Fruit fly (Drosophila melanogaster) whole organism, larva: ENCODE results near the gene stg1.

ENCODE experiments used
- noc ChIP-seq: fragments of 200-800 bp; sonication (Bioruptor generic); optimal IDR thresholded peaks from 3 replicates; lab custom pipeline; 2019; ENCODE audit warnings: missing biosample characterization, mild to moderate bottlenecking, missing genetic modification characterization, moderate library complexity

The stg1 gene

DNA sequence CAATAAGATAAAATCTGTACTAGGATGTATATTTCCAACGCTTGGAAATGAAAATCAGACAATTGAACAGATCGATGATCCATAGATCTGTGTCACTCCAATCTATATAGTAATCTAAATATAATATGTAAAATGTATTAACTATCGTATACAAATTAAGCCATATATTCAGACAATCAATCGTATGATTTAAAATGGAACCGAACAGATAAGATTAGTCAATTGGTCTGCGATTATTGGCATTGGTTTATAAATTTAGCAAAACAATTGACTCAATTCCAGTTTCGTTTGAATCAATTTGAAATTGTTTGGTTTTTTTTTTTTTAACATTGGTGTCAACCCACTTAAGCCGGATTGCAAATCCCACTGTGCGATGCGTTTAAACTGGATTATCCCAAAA lies 25.7 kb upstream of the stg1 start:
- no peak for TF ChIP-seq noc (tag; lab: Kevin White, UChicago)

DNA sequence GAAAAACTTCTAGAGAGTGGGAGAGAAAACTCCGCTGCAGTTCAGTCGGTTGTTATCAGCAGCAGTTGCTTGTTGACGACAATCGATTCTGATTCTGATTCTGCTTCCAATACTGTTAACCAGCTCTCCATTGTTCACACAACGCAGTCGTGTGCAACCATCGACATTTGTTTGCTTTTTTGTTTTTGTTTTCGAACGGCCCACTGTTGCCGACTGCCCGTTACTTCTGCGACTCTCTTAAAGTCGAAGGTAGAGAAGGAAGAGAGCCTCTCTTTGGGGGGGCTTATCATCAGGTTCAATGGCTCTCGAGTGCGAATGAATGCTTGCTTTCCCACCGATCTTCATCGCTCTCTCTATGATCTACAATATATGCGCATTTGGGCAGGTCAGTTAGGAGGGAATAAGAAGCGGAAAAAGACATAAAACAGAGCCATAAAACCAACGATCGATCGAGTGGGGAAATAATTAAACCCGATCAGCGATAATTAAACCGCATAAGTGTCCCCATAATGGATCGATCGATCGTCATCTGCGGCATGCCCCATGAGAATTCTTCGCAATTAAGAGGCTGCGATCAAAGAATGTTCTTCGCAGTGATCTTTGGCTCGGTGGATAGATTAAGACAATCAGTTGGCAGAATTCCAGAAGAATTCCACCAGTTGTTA lies 21.8 kb upstream of the stg1 start:
- no peak for TF ChIP-seq noc (tag; lab: Kevin White, UChicago)

DNA sequence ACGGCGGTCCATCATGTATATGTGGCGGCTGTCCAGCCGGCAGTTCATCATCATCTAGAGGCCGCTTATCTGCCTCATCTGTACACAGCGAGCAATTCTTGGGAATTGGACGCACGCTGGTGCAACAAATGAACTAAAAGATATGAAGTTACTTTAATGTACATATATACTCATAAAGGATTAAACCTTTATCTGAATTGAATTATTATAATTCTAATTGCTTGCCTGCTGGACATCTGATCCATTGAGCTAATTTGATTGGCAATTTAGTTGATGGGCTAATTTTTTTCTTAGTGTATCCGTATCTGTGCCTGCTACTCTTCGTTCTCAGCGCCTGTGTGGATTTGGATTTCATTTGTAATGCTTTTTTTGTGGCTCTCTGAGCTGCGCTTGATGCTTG lies 20.7 kb upstream of the stg1 start:
- peak; percentile 74 for TF ChIP-seq noc (tag; lab: Kevin White, UChicago)

DNA sequence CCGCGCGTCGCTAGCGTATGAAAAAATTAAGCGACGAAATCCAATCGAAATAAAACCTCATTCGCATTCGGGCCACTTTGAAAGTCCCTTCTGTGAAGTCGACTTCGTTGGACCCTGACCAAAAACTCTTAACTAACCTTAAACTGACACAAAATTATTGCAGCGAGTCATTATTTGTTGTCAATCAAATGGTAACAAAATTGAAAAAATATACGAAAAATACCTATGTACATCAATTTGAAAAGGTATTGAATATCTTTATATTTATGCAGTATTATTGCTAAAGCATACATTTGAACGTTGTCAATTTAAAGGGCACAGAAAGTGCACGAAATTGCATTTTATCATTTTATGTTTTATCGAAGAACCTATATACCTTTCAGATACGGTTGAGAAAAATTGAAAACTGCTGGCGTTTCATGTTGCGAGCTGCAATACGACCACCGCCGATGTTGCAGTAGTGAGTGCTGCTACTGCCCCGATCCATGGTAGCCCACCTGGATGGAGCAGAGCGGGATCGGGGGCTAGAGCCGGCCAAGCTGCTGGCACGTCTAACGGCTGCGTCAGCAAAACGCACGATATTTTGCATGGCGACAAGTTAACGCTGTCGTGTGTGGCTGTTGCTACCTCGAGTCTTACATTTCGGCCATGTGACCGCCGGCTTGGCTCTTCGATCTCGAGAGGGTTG lies 19.9 kb upstream of the stg1 start:
- TF ChIP-seq noc (tag; lab: Kevin White, UChicago), result no peak

DNA sequence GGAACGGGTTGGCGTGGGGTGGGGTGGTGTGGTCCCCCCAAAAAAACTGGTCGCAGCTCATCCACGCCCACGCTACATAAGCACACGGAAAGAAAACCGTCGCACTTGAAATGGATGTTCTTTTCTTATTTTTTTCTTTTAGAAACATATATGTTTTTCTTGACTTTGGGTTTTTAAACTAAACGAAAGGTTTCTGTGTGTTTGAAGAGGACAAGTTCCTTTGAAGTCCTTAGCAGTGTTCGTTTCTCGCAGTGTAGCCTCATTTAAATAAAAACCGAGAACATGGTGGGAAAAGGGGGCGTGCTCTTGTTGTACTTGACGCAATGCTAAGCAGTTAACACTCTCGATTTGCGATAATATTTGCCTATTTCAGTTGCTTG lies 19.3 kb upstream of the stg1 start:
- TF ChIP-seq noc (tag; lab: Kevin White, UChicago), result no peak

DNA sequence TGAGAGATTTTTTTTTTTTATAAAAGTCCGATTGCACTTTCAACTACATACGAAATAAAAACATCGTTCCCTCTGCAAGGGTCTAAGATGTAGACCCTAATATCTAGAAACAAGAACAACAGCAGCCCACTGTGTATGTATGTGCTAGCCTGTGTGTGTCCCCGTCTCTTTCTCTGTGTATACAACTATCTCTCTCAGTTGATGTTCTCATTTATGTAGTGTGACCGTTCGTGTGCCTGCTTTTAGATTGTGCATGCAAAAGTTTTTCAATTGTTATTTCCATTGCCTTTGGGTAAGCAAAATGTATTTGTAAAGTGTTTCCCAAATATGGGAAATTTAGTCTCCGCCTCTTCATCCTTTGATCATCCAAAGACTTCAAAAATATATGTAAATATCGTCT lies 13.3 kb upstream of the stg1 start:
- TF ChIP-seq noc (tag; lab: Kevin White, UChicago), result no peak

DNA sequence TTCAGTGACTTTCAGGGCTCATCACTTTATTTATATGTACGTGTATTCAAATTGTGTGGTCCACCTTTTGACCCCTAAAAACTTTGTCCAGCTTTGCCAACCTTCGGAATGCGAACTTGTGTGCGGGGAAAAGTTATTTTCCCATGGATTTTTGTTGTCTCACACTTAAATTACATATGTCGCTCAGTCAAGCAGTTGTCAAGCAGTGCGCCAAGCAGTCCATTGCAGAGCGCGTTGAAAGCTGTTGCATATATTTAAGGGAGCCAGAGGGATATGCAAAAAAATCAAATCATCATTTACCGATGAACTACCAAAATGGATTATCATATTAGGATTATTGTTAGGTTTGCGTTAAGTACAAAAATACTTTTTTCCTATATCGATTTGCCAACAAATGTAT lies 10.4 kb upstream of the stg1 start:
- no peak for TF ChIP-seq noc (tag; lab: Kevin White, UChicago)

DNA sequence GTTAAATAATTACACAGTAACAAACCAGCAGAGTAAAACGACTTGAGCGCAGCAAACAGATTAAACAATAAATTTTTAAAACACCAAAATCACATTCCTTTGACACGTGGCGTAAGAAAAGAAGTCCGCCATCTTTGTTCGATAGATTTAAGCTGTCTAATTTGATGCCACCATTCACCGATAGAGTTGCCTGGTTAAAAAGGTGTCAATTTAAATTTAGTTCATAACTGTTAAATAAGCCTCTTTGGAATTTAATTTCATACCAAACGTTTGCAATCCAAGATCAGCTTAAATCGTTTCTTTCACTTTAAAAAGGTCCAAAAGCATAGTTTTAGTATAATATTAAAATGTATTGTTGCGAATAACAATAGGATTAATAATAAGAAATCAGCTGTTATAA lies 8.5 kb downstream of the stg1 start, which contains the start of gene CG15446:
Gene CG15446, minus strand, starts transcription at position 101 of the 400 bp plus-strand sequence.
- TF ChIP-seq noc (tag; lab: Kevin White, UChicago), result no peak

DNA sequence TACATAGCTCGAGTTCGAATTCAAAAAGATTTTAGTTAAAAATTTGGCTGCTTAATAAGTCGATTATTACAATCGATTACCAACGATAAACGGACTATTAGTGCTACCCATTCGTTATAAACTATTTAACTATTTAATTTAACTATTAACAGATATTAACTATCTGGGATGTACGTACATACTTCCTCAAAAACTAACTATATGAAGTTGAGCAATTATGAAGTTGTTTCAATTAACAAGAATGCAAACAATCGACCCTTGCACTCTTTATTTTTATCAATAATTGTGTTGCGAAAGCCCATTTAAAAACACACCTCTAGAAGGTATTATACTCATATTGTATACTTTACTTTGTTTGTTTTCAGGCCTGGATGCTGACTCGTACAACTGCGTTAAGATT lies 12.6 kb downstream of the stg1 start, which contains the start of gene CG1503:
Gene CG1503, minus strand, starts transcription at position 101 of the 400 bp plus-strand sequence.
- no peak for TF ChIP-seq noc (tag; lab: Kevin White, UChicago)

DNA sequence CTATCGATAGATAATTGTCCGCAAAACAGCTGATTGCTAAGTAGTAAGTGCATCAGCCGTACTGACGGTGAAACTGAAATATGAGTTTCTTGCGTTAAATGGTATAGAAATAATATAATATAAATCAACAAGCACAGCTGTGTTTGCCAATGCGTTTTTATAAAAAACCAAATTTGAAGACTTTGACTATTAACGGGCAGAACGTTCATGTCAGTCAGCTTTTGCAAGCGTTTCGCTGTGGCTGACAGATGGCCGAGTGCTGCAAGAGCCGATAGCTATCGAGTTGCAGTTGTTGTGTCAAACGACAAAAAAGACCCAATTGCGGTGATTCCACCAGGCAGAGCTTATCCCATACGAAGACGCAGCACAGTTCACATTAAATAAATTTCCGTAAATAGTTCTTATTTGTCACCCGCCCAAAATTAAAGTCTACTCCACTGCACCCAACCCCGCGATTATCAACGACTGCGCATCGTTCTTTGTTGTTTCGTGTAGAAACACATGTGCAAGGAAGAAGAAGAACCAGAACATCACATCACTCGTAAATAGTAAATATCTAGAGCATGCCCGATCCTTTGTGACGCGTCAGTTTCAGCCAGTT lies 23.3 kb downstream of the stg1 start, which contains the start of the genes unc and CG15445:
Gene unc, minus strand, starts transcription at position 51 of the 601 bp plus-strand sequence.
Gene CG15445, plus strand, starts transcription at position 296 of the 601 bp plus-strand sequence.
- TF ChIP-seq noc (tag; lab: Kevin White, UChicago), result no peak

DNA sequence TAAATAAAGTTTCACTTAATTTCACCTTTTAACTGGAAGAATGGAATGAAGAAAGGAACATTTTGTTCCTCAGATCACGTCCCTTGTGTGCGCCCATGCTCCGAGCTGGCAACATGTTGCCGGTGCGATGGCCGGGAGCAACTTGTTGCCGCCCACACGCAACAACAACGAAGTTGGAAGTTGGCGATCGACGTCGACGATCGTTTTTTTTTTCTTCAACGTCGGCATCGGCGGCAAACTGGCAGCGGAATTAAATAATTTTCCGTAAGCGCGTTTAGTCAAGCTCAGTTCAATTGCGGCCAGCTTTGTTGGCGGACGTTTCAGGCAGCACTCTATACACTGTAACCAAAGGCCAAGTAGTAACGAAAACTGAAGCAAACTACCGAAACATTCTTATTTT lies 29.9 kb downstream of the stg1 start, which contains the start of gene ldd:
Gene ldd, plus strand, starts transcription at position 136 of the 400 bp plus-strand sequence.
- no peak for TF ChIP-seq noc (tag; lab: Kevin White, UChicago)

DNA sequence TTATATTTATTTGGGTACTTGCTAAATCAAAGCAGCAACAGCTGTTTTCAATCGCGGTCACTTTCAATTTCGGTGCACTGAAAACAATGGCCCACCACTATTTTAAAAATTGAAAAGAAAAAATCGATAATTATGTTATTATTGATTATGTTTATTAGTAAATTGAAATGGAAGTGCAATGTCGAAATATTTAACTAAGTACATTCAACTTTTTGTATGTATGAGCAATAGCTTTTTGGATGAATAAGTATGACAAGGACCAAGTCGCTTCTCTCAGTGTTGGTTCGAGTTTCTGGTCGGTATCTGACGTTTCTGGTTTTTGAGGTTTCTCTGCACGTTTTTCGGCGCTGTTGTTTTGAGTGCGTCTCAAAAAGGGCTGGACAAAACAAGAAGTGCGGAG lies 30.5 kb downstream of the stg1 start:
- peak; percentile 47 for TF ChIP-seq noc (tag; lab: Kevin White, UChicago)

DNA sequence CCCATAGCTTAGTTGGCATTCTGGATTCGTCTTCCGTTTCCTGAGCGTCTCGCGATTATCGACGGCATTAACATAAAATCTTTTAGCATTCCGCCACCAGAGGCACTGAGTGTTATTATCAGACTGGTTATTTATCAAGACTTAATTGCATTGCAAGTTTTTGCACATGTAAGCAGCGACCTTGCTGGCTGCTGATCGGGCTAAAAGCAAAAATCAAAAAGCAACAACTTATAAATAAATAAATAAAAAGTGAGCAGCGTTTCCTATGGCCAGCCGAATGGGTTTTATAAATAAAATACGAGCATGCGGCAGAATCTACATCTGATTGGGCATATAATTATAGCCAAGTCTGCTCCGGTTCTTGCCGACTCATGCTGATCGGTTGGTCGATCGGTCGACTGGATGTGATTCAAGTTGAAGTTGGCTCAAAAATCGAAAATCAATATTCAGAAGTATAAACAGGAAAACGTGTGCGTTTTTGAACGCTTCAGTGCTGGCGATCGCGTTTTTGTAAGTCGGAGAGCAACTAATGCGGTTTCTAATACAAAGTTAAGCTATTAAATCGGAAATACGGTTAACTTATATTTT lies 32.4 kb downstream of the stg1 start:
- no peak for TF ChIP-seq noc (tag; lab: Kevin White, UChicago)

DNA sequence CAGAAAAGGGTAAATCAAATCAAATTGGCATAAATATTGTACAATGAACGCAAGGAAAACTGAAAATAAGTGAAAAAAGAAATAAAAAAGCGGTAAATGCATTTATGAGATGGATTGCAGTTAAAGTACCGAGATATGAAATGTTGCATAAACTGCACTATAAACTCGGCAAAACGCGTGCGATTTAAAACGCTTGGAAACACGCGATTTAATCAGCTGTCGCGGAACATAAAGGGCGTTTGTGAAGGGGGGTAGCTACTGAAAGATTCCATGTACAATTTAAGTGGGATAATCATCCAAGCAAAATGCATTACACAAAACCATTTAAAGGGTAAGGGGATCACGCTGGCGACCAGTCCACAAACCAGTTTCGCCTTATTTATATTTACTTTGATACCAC lies 33.1 kb downstream of the stg1 start:
- TF ChIP-seq noc (tag; lab: Kevin White, UChicago), result no peak

DNA sequence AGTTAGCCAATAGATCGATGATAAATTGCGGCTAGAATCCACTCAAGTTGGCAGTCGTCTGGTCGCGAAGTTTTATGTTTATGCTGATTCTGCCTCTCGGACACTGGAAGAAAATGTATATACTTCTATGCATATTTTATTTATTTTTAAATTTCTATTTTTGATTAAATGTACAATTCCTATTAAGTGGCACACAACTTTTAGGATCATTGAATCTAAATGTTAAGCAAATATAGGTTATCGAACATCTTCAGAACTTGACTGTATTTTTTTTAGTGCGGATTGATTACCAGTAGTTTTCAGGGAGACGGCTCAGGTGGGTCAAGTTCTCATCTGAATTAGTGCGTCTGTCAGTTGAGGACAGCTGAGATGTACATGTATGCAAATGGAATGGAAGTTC lies 33.6 kb downstream of the stg1 start:
- peak; percentile 49 for TF ChIP-seq noc (tag; lab: Kevin White, UChicago)

DNA sequence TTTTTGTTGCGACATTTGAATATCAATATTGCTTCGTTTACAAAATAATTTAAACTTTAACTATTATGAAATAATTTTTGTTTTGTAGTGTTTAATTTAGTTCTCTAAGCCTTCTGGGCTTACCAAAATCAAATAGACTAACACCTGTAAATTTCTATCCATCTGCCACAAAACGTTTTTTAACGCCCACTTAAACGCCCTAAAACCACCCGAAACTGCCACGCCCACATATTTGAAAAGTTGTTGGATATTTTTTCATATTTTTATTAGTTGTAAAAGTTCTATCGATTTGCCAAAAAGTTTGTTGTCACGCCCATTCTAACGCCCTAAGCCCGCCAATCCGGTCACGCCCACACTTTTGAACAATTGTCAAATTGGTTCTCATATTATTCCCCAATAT lies 53.3 kb downstream of the stg1 start, which contains the start of gene CG45154:
Gene CG45154, minus strand, starts transcription at position 101 of the 400 bp plus-strand sequence.
- TF ChIP-seq noc (tag; lab: Kevin White, UChicago), result no peak
